Worm (Caenorhabditis elegans) whole organism, L2 larva: ENCODE data around the gene C44H4.6.

Experiments used
- R02D3.7 ChIP-seq: fragments of 150-350 bp; optimal IDR thresholded peaks from 2 replicates; lab custom pipeline; 2014; ENCODE audit warnings: missing biosample characterization, missing genetic modification characterization
- blmp-1 ChIP-seq: sonication (generic microtip); optimal IDR thresholded peaks from 2 replicates; lab custom pipeline; 2017; ENCODE audit warnings: missing genetic modification characterization, mild to moderate bottlenecking, missing compliant biosample characterization, antibody characterized with exemption, moderate library complexity; ENCODE audit not compliant: insufficient read depth
- unc-39 ChIP-seq: fragments of 150-350 bp; optimal IDR thresholded peaks from 2 replicates; lab custom pipeline; 2014; ENCODE audit warnings: missing biosample characterization, missing genetic modification characterization

DNA sequence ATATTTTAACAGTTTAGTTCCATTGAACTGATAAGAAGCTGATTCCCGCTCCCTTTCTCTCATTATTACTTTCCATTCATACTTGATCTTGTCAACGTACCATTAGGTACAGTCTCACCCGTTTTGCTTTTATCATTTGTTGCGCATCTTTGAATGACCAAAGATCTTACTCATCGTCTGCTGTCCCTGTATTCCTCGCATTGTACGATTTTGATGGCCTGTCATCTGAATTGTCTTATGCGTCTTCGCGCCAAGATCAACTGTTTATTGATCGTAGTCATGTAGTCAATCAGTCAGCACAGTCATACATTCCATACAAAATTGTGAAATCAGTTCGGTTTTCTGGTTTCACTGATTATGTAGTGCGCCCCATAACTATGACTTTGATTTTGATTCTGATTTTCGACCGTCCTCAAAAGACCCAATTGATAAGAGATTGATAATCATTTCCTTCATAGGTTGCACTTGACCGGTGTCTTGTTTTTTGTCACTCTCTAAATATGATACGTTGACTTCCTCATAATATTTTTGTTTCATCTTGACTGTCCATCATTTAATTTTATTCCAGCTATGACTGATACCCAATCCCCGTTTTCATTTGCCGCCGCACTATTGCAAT, 41.1 kb downstream of the C44H4.6 start, which contains the start of gene nhr-3:
- TF ChIP-seq R02D3.7 (tag; lab: Kevin White, UChicago) (no peak), unc-39 (tag; lab: Kevin White, UChicago) (no peak), blmp-1 (tag; lab: Kevin White, UChicago) (peak; percentile 79)
